Worm (Caenorhabditis elegans) whole organism, L1 larva: ENCODE results near the gene dhs-6.

Experiments
- C16A3.4 ChIP-seq: fragments of 150-350 bp; optimal IDR thresholded peaks from 2 replicates; lab custom pipeline; 2014; ENCODE audit warnings: missing biosample characterization, missing genetic modification characterization
- C34B4.2 ChIP-seq: sonication (generic microtip); optimal IDR thresholded peaks from 2 replicates; lab custom pipeline; 2017; ENCODE audit warnings: mild to moderate bottlenecking, missing genetic modification characterization, missing compliant biosample characterization
- Y116A8C.19 ChIP-seq: sonication (generic microtip); optimal IDR thresholded peaks from 2 replicates; lab custom pipeline; 2016; ENCODE audit warnings: missing compliant biosample characterization, missing genetic modification characterization, borderline replicate concordance
- ama-1 ChIP-seq: fragments of 150-350 bp; optimal IDR thresholded peaks from 2 replicates; lab custom pipeline; 2014
- blmp-1 ChIP-seq: fragments of 150-350 bp; optimal IDR thresholded peaks from 2 replicates; lab custom pipeline; 2014; ENCODE audit warnings: missing biosample characterization, missing genetic modification characterization
- ceh-8 ChIP-seq: fragments of 200-800 bp; sonication (Bioruptor generic); optimal IDR thresholded peaks from 2 replicates; lab custom pipeline; 2018; ENCODE audit warnings: mild to moderate bottlenecking, missing genetic modification characterization, moderate library complexity, missing compliant biosample characterization
- ceh-88 ChIP-seq: fragments of 200-800 bp; sonication (Bioruptor generic); IDR thresholded peaks from 2 replicates; pipeline ENCODE4 v1.3.6; 2022; ENCODE audit warnings: missing genetic modification characterization, missing compliant biosample characterization
- ceh-90 ChIP-seq: sonication (generic microtip); optimal IDR thresholded peaks from 2 replicates; lab custom pipeline; 2016; ENCODE audit warnings: missing genetic modification characterization, missing compliant biosample characterization
- efl-1 ChIP-seq, 4 experiments: fragments of 150-350 bp; optimal IDR thresholded peaks in 3 of 4; peaks in 1 of 4; 1 replicate in 1 of 4; 2 replicates in 3 of 4; lab custom pipeline; 2014; ENCODE audit warnings: missing biosample characterization in 2 of 4, missing genetic modification characterization in 2 of 4, missing genetic modification reagents in 2 of 4
- egl-13 ChIP-seq: sonication (generic microtip); optimal IDR thresholded peaks from 2 replicates; lab custom pipeline; 2016; ENCODE audit warnings: missing genotype, missing genetic modification reagents, missing genetic modification characterization, missing compliant biosample characterization
- egl-27 ChIP-seq, 2 experiments: fragments of 150-350 bp in 1 of 2; sonication (generic microtip); optimal IDR thresholded peaks; 3 replicates each; lab custom pipeline; 2017 to 2018; ENCODE audit warnings: missing biosample characterization in 2 of 2, missing genetic modification characterization in 2 of 2, missing genetic modification reagents in 2 of 2
- elt-3 ChIP-seq, 6 experiments: fragments of 150-350 bp in 1 of 6; sonication (generic microtip); optimal IDR thresholded peaks; 2 replicates each; lab custom pipeline; 2017 to 2018; ENCODE audit warnings: missing biosample characterization in 6 of 6, missing genetic modification characterization in 6 of 6, inconsistent platforms in 1 of 6
- fkh-8 ChIP-seq: sonication (generic microtip); optimal IDR thresholded peaks from 2 replicates; lab custom pipeline; 2016; ENCODE audit warnings: mild to moderate bottlenecking, missing genetic modification characterization, missing compliant biosample characterization
- fos-1 ChIP-seq: fragments of 150-350 bp; optimal IDR thresholded peaks from 2 replicates; lab custom pipeline; 2014; ENCODE audit warnings: missing biosample characterization, missing genetic modification characterization
- irx-1 ChIP-seq: sonication (generic microtip); optimal IDR thresholded peaks from 2 replicates; lab custom pipeline; 2016; ENCODE audit warnings: missing genetic modification characterization, missing compliant biosample characterization
- lin-14 ChIP-seq: fragments of 200-800 bp; sonication (Bioruptor generic); optimal IDR thresholded peaks from 2 replicates; lab custom pipeline; 2018; ENCODE audit warnings: mild to moderate bottlenecking, missing genetic modification characterization, moderate library complexity, missing compliant biosample characterization
- lin-15B ChIP-seq: fragments of 150-350 bp; sonication (generic microtip); optimal IDR thresholded peaks from 3 replicates; lab custom pipeline; 2014; ENCODE audit warnings: missing biosample characterization, missing genetic modification characterization
- lin-39 ChIP-seq: fragments of 150-350 bp; optimal IDR thresholded peaks from 2 replicates; lab custom pipeline; 2014; ENCODE audit warnings: missing biosample characterization, missing genetic modification reagents, missing genetic modification characterization
- lsy-2 ChIP-seq, 2 experiments: fragments of 150-350 bp; optimal IDR thresholded peaks; 2 replicates each; lab custom pipeline; 2014; ENCODE audit warnings: missing biosample characterization in 2 of 2, missing genetic modification characterization in 2 of 2
- mab-9 ChIP-seq: fragments of 200-800 bp; sonication (Bioruptor generic); IDR thresholded peaks from 2 replicates; pipeline ENCODE4 v1.3.6; 2022; ENCODE audit warnings: missing genetic modification reagents, missing genetic modification characterization, missing compliant biosample characterization
- mdl-1 ChIP-seq, 2 experiments: fragments of 150-350 bp; optimal IDR thresholded peaks; 2 replicates each; lab custom pipeline; 2014 to 2017; ENCODE audit warnings: missing biosample characterization in 2 of 2, missing genetic modification characterization in 2 of 2, inconsistent platforms in 1 of 2
- mep-1 ChIP-seq: fragments of 150-350 bp; optimal IDR thresholded peaks from 2 replicates; lab custom pipeline; 2014; ENCODE audit warnings: missing biosample characterization, missing genetic modification characterization
- nhr-11 ChIP-seq: fragments of 150-350 bp; optimal IDR thresholded peaks from 2 replicates; lab custom pipeline; 2014; ENCODE audit warnings: missing biosample characterization, missing genetic modification characterization
- nhr-12 ChIP-seq: sonication (generic microtip); optimal IDR thresholded peaks from 2 replicates; lab custom pipeline; 2017; ENCODE audit warnings: missing biosample characterization, missing genetic modification characterization
- nhr-237 ChIP-seq: fragments of 150-350 bp; optimal IDR thresholded peaks from 2 replicates; lab custom pipeline; 2014; ENCODE audit warnings: missing biosample characterization, missing genetic modification characterization
- nhr-47 ChIP-seq: sonication (generic microtip); optimal IDR thresholded peaks from 2 replicates; lab custom pipeline; 2016; ENCODE audit warnings: mild to moderate bottlenecking, missing genetic modification characterization, moderate library complexity, missing compliant biosample characterization
- nhr-85 ChIP-seq: sonication (generic microtip); peaks from one replicate; lab custom pipeline; 2016; ENCODE audit warnings: missing genetic modification characterization, inconsistent platforms, missing compliant biosample characterization
- nhr-90 ChIP-seq: sonication (generic microtip); optimal IDR thresholded peaks from 2 replicates; lab custom pipeline; 2016; ENCODE audit warnings: mild to moderate bottlenecking, missing genetic modification characterization, missing compliant biosample characterization; ENCODE audit not compliant: poor library complexity
- pax-3 ChIP-seq: fragments of 200-800 bp; sonication (Bioruptor generic); optimal IDR thresholded peaks from 2 replicates; lab custom pipeline; 2018; ENCODE audit warnings: mild to moderate bottlenecking, missing genetic modification characterization, moderate library complexity, missing compliant biosample characterization
- pqm-1 ChIP-seq: sonication (generic microtip); optimal IDR thresholded peaks from 3 replicates; lab custom pipeline; 2017; ENCODE audit warnings: missing biosample characterization, missing genetic modification characterization
- rnt-1 ChIP-seq: sonication (generic microtip); optimal IDR thresholded peaks from 2 replicates; lab custom pipeline; 2016; ENCODE audit warnings: mild to moderate bottlenecking, missing genetic modification characterization, moderate library complexity, missing compliant biosample characterization
- skn-1 ChIP-seq: fragments of 150-350 bp; optimal IDR thresholded peaks from 2 replicates; lab custom pipeline; 2014; ENCODE audit warnings: missing biosample characterization, missing genetic modification characterization
- snu-23 ChIP-seq: sonication (generic microtip); optimal IDR thresholded peaks from 2 replicates; lab custom pipeline; 2016; ENCODE audit warnings: missing genetic modification characterization, missing compliant biosample characterization
- sptf-1 ChIP-seq: fragments of 150-350 bp; optimal IDR thresholded peaks from 2 replicates; lab custom pipeline; 2014; ENCODE audit warnings: missing biosample characterization, missing genetic modification characterization
- sup-37 ChIP-seq: fragments of 200-800 bp; sonication (Bioruptor generic); optimal IDR thresholded peaks from 2 replicates; lab custom pipeline; 2018; ENCODE audit warnings: mild to moderate bottlenecking, missing genetic modification characterization, missing compliant biosample characterization
- unc-30 ChIP-seq: sonication (generic microtip); optimal IDR thresholded peaks from 2 replicates; lab custom pipeline; 2017; ENCODE audit warnings: missing biosample characterization, missing genetic modification characterization

dhs-6 gene

DNA sequence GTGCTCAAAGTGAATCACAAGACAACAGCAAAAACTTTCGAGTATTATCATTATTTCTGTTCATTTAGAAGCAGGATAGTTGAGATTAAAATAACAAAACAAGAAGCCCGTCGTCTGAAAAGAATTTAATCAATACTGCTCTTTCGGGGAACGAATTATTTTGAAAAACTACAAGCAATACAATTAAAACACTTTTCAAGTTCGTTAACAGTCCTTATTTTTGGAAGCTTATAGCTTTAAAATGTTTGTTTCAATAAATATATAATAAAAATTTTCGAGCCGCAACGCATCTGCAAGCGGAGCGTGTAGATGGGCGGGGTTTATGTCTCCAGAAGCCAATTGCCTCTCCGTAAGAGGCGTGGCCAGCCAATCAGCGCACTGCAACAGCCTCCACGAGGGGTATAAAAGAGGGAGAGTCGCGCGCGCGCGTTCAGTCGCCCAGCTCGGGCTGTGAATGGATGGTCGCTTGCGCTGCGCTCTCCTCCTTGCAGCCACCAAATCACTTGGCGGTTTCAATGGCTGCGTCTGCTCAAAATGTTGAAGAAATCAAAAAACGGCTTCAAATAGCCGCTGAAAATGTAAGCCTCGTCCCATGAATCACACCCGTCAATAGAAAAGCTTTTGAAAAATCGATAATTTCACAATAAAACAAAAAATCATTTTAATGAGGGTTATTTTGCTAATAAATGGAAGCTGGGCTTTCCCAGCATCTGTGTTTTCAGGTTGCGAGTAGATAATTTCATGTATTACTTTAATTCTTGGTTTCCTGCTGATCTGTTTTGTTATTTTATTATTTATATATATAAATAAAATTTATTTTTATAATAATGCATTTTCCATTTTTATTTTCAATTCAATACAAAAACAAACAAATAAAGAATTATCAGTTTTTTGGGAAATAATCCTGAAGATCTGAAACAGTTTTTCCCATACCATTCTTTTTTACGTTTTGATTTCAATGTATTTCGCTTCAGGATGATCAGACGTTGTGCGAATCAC, 41.9 kb upstream of the dhs-6 start, which contains the start of the genes ift-43 and mdt-26 (continued):
- TF ChIP-seq snu-23: peak; percentile 93
- TF ChIP-seq lin-39 (tag; lab: Kevin White, UChicago): peak; percentile 38
- no peak for TF ChIP-seq pqm-1 (tag; lab: Kevin White, UChicago)
- TF ChIP-seq sup-37 (GFP tag; lab: Kevin White, UChicago): peak; percentile 82
- peak in 1 of 2 experiments; percentile 78 for TF ChIP-seq mdl-1 (tag; optimal IDR thresholded peaks at IDR 0.05; lab: Kevin White, UChicago)
- TF ChIP-seq nhr-47 (tag; lab: Kevin White, UChicago): peak; percentile 94
- no peak for TF ChIP-seq fos-1
- peak; percentile 99 for TF ChIP-seq ama-1 (lab: Kevin White, UChicago)
- TF ChIP-seq rnt-1: peak; percentile 78

DNA sequence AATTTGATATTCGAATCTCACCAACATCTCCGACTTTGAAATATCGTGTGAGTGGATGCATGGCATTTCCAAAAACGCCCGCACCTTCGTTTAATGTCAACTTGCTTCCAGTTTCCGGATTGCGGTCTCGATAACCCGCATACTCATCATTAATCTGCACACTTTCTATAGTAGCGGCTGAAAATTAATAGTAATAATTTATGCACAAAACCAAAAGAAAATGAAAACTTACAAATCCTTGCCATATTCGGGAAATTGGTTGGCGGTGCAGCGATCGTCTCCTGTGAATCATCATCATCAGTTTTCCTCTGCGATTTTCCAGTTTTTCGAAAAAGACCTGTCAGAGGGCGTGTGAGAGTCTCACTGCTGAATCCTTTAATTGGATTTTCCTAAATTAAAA, 41.0 kb upstream of the dhs-6 start:
- no peak for TF ChIP-seq mdl-1 (tag; optimal IDR thresholded peaks at IDR 0.05; lab: Kevin White, UChicago)
- TF ChIP-seq mab-9 (GFP tag; lab: Robert Waterston, UW): peak; percentile 27; the same call in 1 of the 2 replicates
- no peak for TF ChIP-seq unc-30 (tag; lab: Kevin White, UChicago)

DNA sequence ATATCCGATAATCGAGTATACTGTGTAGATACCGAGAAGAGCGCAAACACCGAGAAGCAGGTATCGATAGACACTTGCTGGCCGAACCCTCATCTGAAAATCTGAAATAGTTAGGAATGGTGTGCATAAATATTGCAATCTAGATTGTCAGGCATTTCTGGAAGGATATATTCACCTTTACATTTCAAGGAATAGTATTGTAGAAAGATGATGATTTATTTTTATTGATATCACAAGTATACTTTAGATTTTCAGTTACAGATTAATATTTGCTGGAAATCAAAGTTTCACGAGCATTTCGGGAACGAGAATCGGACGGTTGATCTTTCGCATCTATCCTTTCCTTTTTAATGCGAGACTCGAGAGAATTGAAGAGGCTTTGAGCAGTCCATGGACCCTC, 40.6 kb upstream of the dhs-6 start, which contains the start of gene fut-3:
TSS of gene fut-3 (minus strand) at position 101 of the 400 bp plus-strand sequence.
- TF ChIP-seq efl-1 (optimal IDR thresholded peaks at IDR 0.05; lab: Kevin White, UChicago) (no peak), efl-1 (GFP tag; optimal IDR thresholded peaks at IDR 0.05 in 1 of 2; lab: Kevin White, UChicago) (peak in 1 of 2 experiments; percentile 39), C34B4.2 (tag; lab: Kevin White, UChicago) (no peak)

ce11 chrII:5654215-5654614, 35.1 kb upstream of the dhs-6 start, which contains the start of gene F59E12.1:
F59E12.1 (plus strand) TSS chrII:5654515.
- TF ChIP-seq efl-1 (optimal IDR thresholded peaks at IDR 0.05; lab: Kevin White, UChicago): no peak
- no peak for TF ChIP-seq efl-1 (GFP tag; optimal IDR thresholded peaks at IDR 0.05 in 1 of 2; lab: Kevin White, UChicago)
- no peak for TF ChIP-seq sptf-1 (tag; lab: Kevin White, UChicago)

DNA sequence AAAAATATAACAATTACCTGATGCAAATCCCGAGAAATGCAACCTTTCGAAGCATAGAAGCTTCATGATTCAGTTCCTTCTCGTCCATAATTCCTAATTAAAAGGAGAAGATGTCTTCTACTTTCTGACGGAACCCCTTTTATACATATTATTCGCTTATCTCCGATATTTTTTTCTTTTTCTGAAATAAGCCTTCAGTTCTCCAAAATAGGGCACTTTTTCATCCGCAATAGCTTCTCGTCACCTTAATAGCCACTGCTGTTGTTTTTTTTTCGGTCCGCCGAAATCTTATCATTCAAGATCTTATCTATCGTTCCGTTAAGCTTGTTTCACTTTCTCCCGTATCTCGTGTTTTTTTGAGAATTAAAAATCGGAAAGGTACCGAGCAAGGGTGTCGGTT, 33.2 kb upstream of the dhs-6 start, which contains the start of gene bli-2:
TSS of gene bli-2 (minus strand) at position 101 of the 400 bp plus-strand sequence.
- TF ChIP-seq blmp-1 (tag; lab: Kevin White, UChicago): no peak
- no peak for TF ChIP-seq irx-1
- TF ChIP-seq lin-15B: no peak
- TF ChIP-seq skn-1 (tag; lab: Kevin White, UChicago): no peak
- no peak for TF ChIP-seq pax-3 (tag; lab: Kevin White, UChicago)
- TF ChIP-seq ceh-88: no peak
- TF ChIP-seq lin-14 (GFP tag; lab: Kevin White, UChicago): no peak

DNA sequence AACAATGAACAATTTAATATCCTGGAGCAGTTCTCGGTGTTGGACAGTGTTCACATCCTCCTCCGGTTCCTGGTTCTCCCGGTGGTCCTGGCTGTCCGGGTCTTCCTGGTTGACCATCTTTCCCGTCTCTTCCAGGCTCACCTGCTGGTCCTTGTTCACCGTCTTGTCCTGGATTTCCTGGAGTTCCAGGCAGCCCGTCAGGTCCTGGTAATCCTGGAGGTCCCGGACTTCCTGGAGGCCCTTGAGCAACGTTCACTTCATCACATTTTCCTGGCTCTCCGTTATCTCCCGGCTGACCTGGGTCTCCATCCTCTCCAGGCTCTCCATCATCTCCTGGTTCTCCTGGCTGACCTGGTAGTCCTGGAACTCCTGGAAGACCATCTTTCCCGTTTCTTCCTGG, 32.3 kb upstream of the dhs-6 start:
- TF ChIP-seq efl-1 (optimal IDR thresholded peaks at IDR 0.05; lab: Kevin White, UChicago): no peak
- TF ChIP-seq efl-1 (GFP tag; optimal IDR thresholded peaks at IDR 0.05 in 1 of 2; lab: Kevin White, UChicago): peak in 1 of 2 experiments; percentile 35
- no peak for TF ChIP-seq lsy-2 (tag; optimal IDR thresholded peaks at IDR 0.05; lab: Kevin White, UChicago)

DNA sequence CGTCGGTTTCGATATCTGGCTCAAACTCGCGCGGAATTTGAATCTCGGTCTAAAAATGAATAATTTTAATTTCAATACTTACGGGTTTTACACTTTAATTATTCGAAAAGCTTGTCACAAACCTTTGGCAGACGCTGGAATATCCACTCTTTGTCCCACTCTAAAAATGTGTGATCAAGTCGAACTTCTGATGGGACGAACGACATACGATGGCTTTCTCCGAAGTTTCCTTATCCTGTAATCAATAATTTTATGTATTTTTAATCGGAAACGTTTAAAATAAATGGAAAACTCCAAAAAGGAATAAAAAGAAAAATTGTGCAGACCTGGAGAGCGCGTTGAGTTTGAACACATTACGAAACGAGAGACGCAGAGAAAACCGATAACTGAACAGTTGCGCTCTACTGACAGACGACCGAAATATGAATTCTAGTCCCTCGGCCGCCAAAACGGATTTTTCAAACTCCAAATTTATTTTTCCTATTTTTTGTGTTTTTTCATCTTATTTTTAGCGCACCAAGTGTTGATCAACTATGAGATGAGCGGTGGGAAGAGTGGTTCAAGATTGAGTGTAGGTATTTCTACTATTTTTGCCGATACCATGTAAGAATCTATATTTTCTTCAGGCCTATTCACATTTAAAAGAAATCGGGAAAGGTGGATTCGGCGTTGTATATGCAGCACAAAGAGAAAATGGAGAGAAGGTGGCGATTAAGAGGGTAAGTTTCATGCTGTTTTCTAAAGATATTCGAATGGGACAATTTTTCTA, 30.3 kb upstream of the dhs-6 start, which contains the start of the genes sam-4, F59E12.17 and zyg-1:
TSS of gene sam-4 (minus strand) at position 51 of the 769 bp plus-strand sequence.
TSS of gene F59E12.17 (minus strand) at position 235 of the 769 bp plus-strand sequence.
TSS of gene zyg-1 (plus strand) at position 513 of the 769 bp plus-strand sequence.
- TF ChIP-seq C16A3.4 (tag; lab: Kevin White, UChicago): peak; percentile 85
- peak; percentile 65 for TF ChIP-seq mep-1 (tag; lab: Kevin White, UChicago)
- peak; percentile 60 for TF ChIP-seq fkh-8 (tag; lab: Kevin White, UChicago)
- TF ChIP-seq lsy-2 (tag; optimal IDR thresholded peaks at IDR 0.05; lab: Kevin White, UChicago): peak; percentile 56 to 86
- TF ChIP-seq nhr-237 (tag; lab: Kevin White, UChicago): no peak
- TF ChIP-seq nhr-90 (tag; lab: Kevin White, UChicago): peak; percentile 18
- no peak for TF ChIP-seq unc-30 (tag; lab: Kevin White, UChicago)
- no peak for TF ChIP-seq Y116A8C.19 (tag; lab: Kevin White, UChicago)
- peak in 1 of 6 experiments; percentile 20 for TF ChIP-seq elt-3 (tag; optimal IDR thresholded peaks at IDR 0.05; lab: Kevin White, UChicago)
- peak; percentile 57 for TF ChIP-seq ceh-90 (tag; lab: Kevin White, UChicago)
- no peak for TF ChIP-seq nhr-12 (tag; lab: Kevin White, UChicago)
- peak; percentile 74 for TF ChIP-seq nhr-85 (tag; lab: Kevin White, UChicago)
- TF ChIP-seq nhr-11: no peak
- TF ChIP-seq lin-14 (GFP tag; lab: Kevin White, UChicago): no peak
- no peak for TF ChIP-seq ceh-8 (GFP tag; lab: Kevin White, UChicago)
- no peak for TF ChIP-seq egl-13
- TF ChIP-seq egl-27 (tag; optimal IDR thresholded peaks at IDR 0.05; lab: Kevin White, UChicago): no peak
